Fruit fly (Drosophila melanogaster): ENCODE measurements around the gene Tsp86D.

The Tsp86D gene

dm6 chr3R:10893327-10893726, 24.8 kb downstream of the Tsp86D start, which contains the start of gene CG6621:
CG6621 (minus strand) TSS chr3R:10893531.
- TF ChIP-seq D19A (tag; optimal IDR thresholded peaks at IDR 0.05): no peak
- no peak for TF ChIP-seq Gug (GFP tag; IDR thresholded peaks at IDR 0.05)
- no peak for TF ChIP-seq psq (GFP tag; optimal IDR thresholded peaks at IDR 0.05)
- peak; percentile 38 for TF ChIP-seq Abd-B (GFP tag; optimal IDR thresholded peaks at IDR 0.05)
- TF ChIP-seq CG9437 (GFP tag; optimal IDR thresholded peaks at IDR 0.05): no peak
- TF ChIP-seq p53 (GFP tag; optimal IDR thresholded peaks at IDR 0.05): peak; percentile 27
- no peak for TF ChIP-seq CG2129 (GFP tag; IDR thresholded peaks at IDR 0.05; ENCODE audit: partially characterized antibody)
- TF ChIP-seq Ets65A (GFP tag): peak; percentile 84
- peak; percentile 96 for TF ChIP-seq Lhr (GFP tag; optimal IDR thresholded peaks at IDR 0.05)
- TF ChIP-seq Elba2 (GFP tag; optimal IDR thresholded peaks at IDR 0.05): peak; percentile 27
- no peak for TF ChIP-seq ase (GFP tag; IDR thresholded peaks at IDR 0.05)
- TF ChIP-seq CG12155 (GFP tag; optimal IDR thresholded peaks at IDR 0.05): peak; percentile 53
- TF ChIP-seq zf30C (GFP tag; optimal IDR thresholded peaks at IDR 0.05): no peak
- no peak for TF ChIP-seq mirr (GFP tag; optimal IDR thresholded peaks at IDR 0.05)
- TF ChIP-seq jumu (GFP tag; optimal IDR thresholded peaks at IDR 0.05): no peak
- TF ChIP-seq her (GFP tag; optimal IDR thresholded peaks at IDR 0.05): no peak
- no peak for TF ChIP-seq CG4707 (GFP tag; optimal IDR thresholded peaks at IDR 0.05)
- TF ChIP-seq Sox102F (GFP tag; optimal IDR thresholded peaks at IDR 0.05): no peak
- no peak for TF ChIP-seq nau (GFP tag; optimal IDR thresholded peaks at IDR 0.05)
- no peak for TF ChIP-seq CG4360 (GFP tag; IDR thresholded peaks at IDR 0.05)
- peak; percentile 95 for TF ChIP-seq MBD-R2 (GFP tag; IDR thresholded peaks at IDR 0.05)
- no peak for TF ChIP-seq CG8359 (GFP tag; optimal IDR thresholded peaks at IDR 0.05; ENCODE audit: borderline replicate concordance)
- no peak for TF ChIP-seq org-1 (GFP tag; optimal IDR thresholded peaks at IDR 0.05)
- TF ChIP-seq stc (GFP tag; IDR thresholded peaks at IDR 0.05): no peak
- no peak for TF ChIP-seq lab (GFP tag; optimal IDR thresholded peaks at IDR 0.05)
- no peak for TF ChIP-seq cwo (GFP tag; optimal IDR thresholded peaks at IDR 0.05)
- no peak for TF ChIP-seq Taf1 (GFP tag; IDR thresholded peaks at IDR 0.05)
- peak; percentile 71 for TF ChIP-seq phol (tag; optimal IDR thresholded peaks at IDR 0.05)
- TF ChIP-seq CG8089 (GFP tag; optimal IDR thresholded peaks at IDR 0.05): no peak
- peak; percentile 57 for TF ChIP-seq CG10267 (tag; optimal IDR thresholded peaks at IDR 0.05)
- peak; percentile 46 for TF ChIP-seq ems (GFP tag; optimal IDR thresholded peaks at IDR 0.05)
- 0 out of 2 replicates have a peak, but pooled peaks have one; percentile 19 for TF ChIP-seq ranshi (GFP tag; IDR thresholded peaks at IDR 0.05)
- peak; percentile 16 for TF ChIP-seq CG13424 (tag; optimal IDR thresholded peaks at IDR 0.05)
- TF ChIP-seq tgo (GFP tag; IDR thresholded peaks at IDR 0.05): no peak
- TF ChIP-seq sens (GFP tag): peak; percentile 89
- TF ChIP-seq HmgZ (tag; optimal IDR thresholded peaks at IDR 0.05): peak; percentile 85
- TF ChIP-seq fd64A (GFP tag; optimal IDR thresholded peaks at IDR 0.05): no peak
- no peak for TF ChIP-seq Vsx1 (GFP tag; optimal IDR thresholded peaks at IDR 0.05)
- no peak for TF ChIP-seq ken (GFP tag; IDR thresholded peaks at IDR 0.05)
- peak; percentile 98 for TF ChIP-seq gfzf (GFP tag; optimal IDR thresholded peaks at IDR 0.05)
- peak; percentile 88 for TF ChIP-seq CG1603 (tag; optimal IDR thresholded peaks at IDR 0.05)
- no peak for TF ChIP-seq ap (GFP tag; IDR thresholded peaks at IDR 0.05)
- TF ChIP-seq CG11085 (GFP tag; IDR thresholded peaks at IDR 0.05): no peak
- TF ChIP-seq pho (GFP tag; optimal IDR thresholded peaks at IDR 0.05): peak; percentile 4
- no peak for TF ChIP-seq CG13296 (GFP tag; optimal IDR thresholded peaks at IDR 0.05)
- TF ChIP-seq gce (GFP tag; IDR thresholded peaks at IDR 0.05): no peak
- TF ChIP-seq sima (GFP tag; optimal IDR thresholded peaks at IDR 0.05): no peak
- TF ChIP-seq MESR4 (GFP tag; optimal IDR thresholded peaks at IDR 0.05): peak; percentile 64
- no peak for TF ChIP-seq CG6765 (GFP tag; optimal IDR thresholded peaks at IDR 0.05)
- TF ChIP-seq CG12744 (GFP tag; optimal IDR thresholded peaks at IDR 0.05): peak; percentile 34
- peak; percentile 24 for TF ChIP-seq CG8290 (GFP tag; optimal IDR thresholded peaks at IDR 0.05)
- TF ChIP-seq CG8290 (tag; optimal IDR thresholded peaks at IDR 0.05): peak in 1 of 2 experiments; percentile 62

Data from whole organism, embryonic.